Worm (Caenorhabditis elegans) whole organism, L4 larva: ENCODE data around the gene ZK899.5.
"Not testable (repeated sequence)": the region's sequence is repeated elsewhere in the genome, so short reads cannot be mapped to it uniquely, and the experiment has no call there.

Experiments
- F44E2.7 ChIP-seq: fragments of 200-800 bp; sonication (Bioruptor generic); IDR thresholded peaks from 2 replicates; pipeline ENCODE4 v2.1.2; 2022; ENCODE audit warnings: missing genetic modification characterization, missing compliant biosample characterization
- Y105C5A.15 ChIP-seq: fragments of 200-800 bp; sonication (Bioruptor generic); IDR thresholded peaks from 2 replicates; pipeline ENCODE4 v1.3.6; 2022; ENCODE audit warnings: missing genetic modification characterization, missing compliant biosample characterization
- Y5F2A.4 ChIP-seq: fragments of 200-800 bp; sonication (Bioruptor generic); optimal IDR thresholded peaks from 2 replicates; lab custom pipeline; 2018; ENCODE audit warnings: mild to moderate bottlenecking, missing genetic modification characterization, missing compliant biosample characterization
- aha-1 ChIP-seq: fragments of 150-350 bp; peaks from one replicate; lab custom pipeline; 2014; ENCODE audit warnings: missing biosample characterization, missing genetic modification characterization
- ceh-20 ChIP-seq: fragments of 200-800 bp; sonication (Bioruptor generic); IDR thresholded peaks from 2 replicates; pipeline ENCODE4 v1.3.6; 2022; ENCODE audit warnings: missing genetic modification reagents, missing genetic modification characterization, missing compliant biosample characterization
- egl-43 ChIP-seq: fragments of 200-800 bp; sonication (Bioruptor generic); IDR thresholded peaks from 2 replicates; pipeline ENCODE4 v1.3.6; 2022; ENCODE audit warnings: missing genetic modification reagents, missing genetic modification characterization, missing compliant biosample characterization
- fos-1 ChIP-seq: fragments of 150-350 bp; optimal IDR thresholded peaks from 2 replicates; lab custom pipeline; 2014; ENCODE audit warnings: missing biosample characterization, missing genetic modification characterization
- hlh-30 ChIP-seq: sonication (generic microtip); optimal IDR thresholded peaks from 2 replicates; lab custom pipeline; 2017; ENCODE audit warnings: antibody characterized with exemption, mild to moderate bottlenecking, missing genetic modification characterization, missing compliant biosample characterization; ENCODE audit not compliant: insufficient read depth
- hmg-1.1 ChIP-seq: fragments of 200-800 bp; sonication (Bioruptor generic); IDR thresholded peaks from 2 replicates; pipeline ENCODE4 v1.3.6; 2022; ENCODE audit warnings: missing genetic modification reagents, missing genetic modification characterization, missing compliant biosample characterization
- madf-9 ChIP-seq: fragments of 200-800 bp; sonication (Bioruptor generic); conservative IDR thresholded peaks from 2 replicates; pipeline ENCODE4 v1.3.6; 2022; ENCODE audit warnings: missing genetic modification reagents, missing genetic modification characterization, missing compliant biosample characterization
- mes-2 ChIP-seq: sonication (generic microtip); optimal IDR thresholded peaks from 2 replicates; lab custom pipeline; 2016; ENCODE audit warnings: missing genotype, mild to moderate bottlenecking, missing genetic modification characterization, missing compliant biosample characterization; ENCODE audit not compliant: poor library complexity, severe bottlenecking
- mxl-2 ChIP-seq: fragments of 200-800 bp; sonication (Bioruptor generic); conservative IDR thresholded peaks from 2 replicates; pipeline ENCODE4 v1.3.6; 2022; ENCODE audit warnings: missing genetic modification reagents, missing genetic modification characterization, missing compliant biosample characterization
- mxl-3 ChIP-seq: fragments of 200-800 bp; sonication (Bioruptor generic); optimal IDR thresholded peaks from 2 replicates; lab custom pipeline; 2018; ENCODE audit warnings: mild to moderate bottlenecking, missing genetic modification characterization, missing compliant biosample characterization
- nhr-111 ChIP-seq: fragments of 200-800 bp; sonication (Bioruptor generic); optimal IDR thresholded peaks from 2 replicates; lab custom pipeline; 2018; ENCODE audit warnings: mild to moderate bottlenecking, missing genetic modification characterization, missing compliant biosample characterization
- nhr-25 ChIP-seq: sonication (generic microtip); optimal IDR thresholded peaks from 2 replicates; lab custom pipeline; 2017; ENCODE audit warnings: missing genetic modification characterization, mild to moderate bottlenecking, missing compliant biosample characterization, antibody characterized with exemption, moderate library complexity, borderline replicate concordance; ENCODE audit not compliant: insufficient read depth
- nhr-28 ChIP-seq: fragments of 150-350 bp; optimal IDR thresholded peaks from 2 replicates; lab custom pipeline; 2014; ENCODE audit warnings: missing biosample characterization, missing genetic modification characterization
- nhr-48 ChIP-seq: sonication (generic microtip); optimal IDR thresholded peaks from 2 replicates; lab custom pipeline; 2016; ENCODE audit warnings: mild to moderate bottlenecking, missing genetic modification characterization, missing compliant biosample characterization
- nhr-77 ChIP-seq: fragments of 150-350 bp; optimal IDR thresholded peaks from 2 replicates; lab custom pipeline; 2014; ENCODE audit warnings: missing biosample characterization, missing genetic modification characterization
- saeg-2 ChIP-seq: fragments of 200-800 bp; sonication (Bioruptor generic); IDR thresholded peaks from 2 replicates; pipeline ENCODE4 v1.3.6; 2022; ENCODE audit warnings: missing genetic modification reagents, missing genetic modification characterization, missing compliant biosample characterization
- set-16 ChIP-seq: fragments of 200-800 bp; sonication (Bioruptor generic); IDR thresholded peaks from 2 replicates; pipeline ENCODE4 v1.3.6; 2022; ENCODE audit warnings: missing genetic modification reagents, missing genetic modification characterization, missing compliant biosample characterization
- tag-97 ChIP-seq: fragments of 200-800 bp; sonication (Bioruptor generic); IDR thresholded peaks from 2 replicates; pipeline ENCODE4 v1.3.6; 2022; ENCODE audit warnings: missing genetic modification characterization, missing compliant biosample characterization
- unc-62 ChIP-seq, 3 experiments: fragments of 150-350 bp in 1 of 3; sonication (generic microtip); optimal IDR thresholded peaks in 2 of 3; peaks in 1 of 3; 1 replicate in 1 of 3; 2 replicates in 2 of 3; lab custom pipeline; 2014 to 2017; ENCODE audit warnings: missing biosample characterization in 3 of 3, missing genetic modification characterization in 3 of 3, missing genetic modification reagents in 3 of 3, missing genotype in 1 of 3
- vab-7 ChIP-seq: fragments of 200-800 bp; sonication (Bioruptor generic); IDR thresholded peaks from 2 replicates; pipeline ENCODE4 v1.3.6; 2022; ENCODE audit warnings: missing genetic modification reagents, missing genetic modification characterization, missing compliant biosample characterization
- zip-11 ChIP-seq: fragments of 200-800 bp; sonication (Bioruptor generic); IDR thresholded peaks from 2 replicates; pipeline ENCODE4 v1.3.6; 2022; ENCODE audit warnings: missing genetic modification characterization, missing compliant biosample characterization
- zip-2 ChIP-seq: fragments of 150-350 bp; optimal IDR thresholded peaks from 2 replicates; lab custom pipeline; 2014; ENCODE audit warnings: missing biosample characterization, missing genetic modification characterization

ZK899.5 gene

ce11 chrX:9460834-9461233 is at the start of gene ZK899.5:
Gene ZK899.5, minus strand, starts transcription at chrX:9460934.
- TF ChIP-seq hlh-30, fos-1, zip-2 (tag; lab: Kevin White, UChicago): not testable (repeated sequence)

DNA sequence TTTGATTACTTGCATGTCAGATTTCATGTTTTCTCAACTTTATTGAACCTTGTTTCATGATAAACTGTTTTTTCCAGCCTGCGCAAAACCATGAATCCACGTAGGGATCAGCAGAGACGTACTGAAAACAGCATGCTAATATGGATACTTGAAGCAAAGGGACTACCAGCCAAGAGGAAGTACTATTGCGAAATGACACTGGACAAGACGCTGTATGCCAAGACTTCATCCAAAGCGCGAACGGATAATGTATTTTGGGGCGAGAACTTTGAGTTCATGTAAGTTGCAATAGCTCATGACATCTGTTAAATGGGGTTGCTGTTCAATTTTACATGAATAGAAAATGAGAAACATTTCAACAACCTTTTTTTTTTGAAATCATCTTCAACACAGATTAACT is 49.7 kb upstream of the ZK899.5 start:
- TF ChIP-seq mes-2 (tag; lab: Kevin White, UChicago) (no peak), unc-62 (GFP tag; optimal IDR thresholded peaks at IDR 0.05 in 1 of 2; lab: Kevin White, UChicago) (peak in 1 of 2 experiments; percentile 72), unc-62 (tag; optimal IDR thresholded peaks at IDR 0.05; lab: Kevin White, UChicago) (no peak), madf-9 (GFP tag; lab: Robert Waterston, UW) (no peak)

- TF ChIP-seq vab-7 (GFP tag; lab: Robert Waterston, UW), result no peak
- TF ChIP-seq F44E2.7 (GFP tag; lab: Robert Waterston, UW), result no peak
- no peak for TF ChIP-seq nhr-48 (tag; lab: Kevin White, UChicago)
- TF ChIP-seq nhr-77, result no peak
- TF ChIP-seq nhr-28 (tag; lab: Kevin White, UChicago), result no peak
- no peak for TF ChIP-seq tag-97
- no peak for TF ChIP-seq zip-2 (tag; lab: Kevin White, UChicago)
- TF ChIP-seq fos-1 (tag; lab: Kevin White, UChicago), result no peak
Measured at ce11 chrX:9509922-9510321, 49.2 kb upstream of the ZK899.5 start.

DNA sequence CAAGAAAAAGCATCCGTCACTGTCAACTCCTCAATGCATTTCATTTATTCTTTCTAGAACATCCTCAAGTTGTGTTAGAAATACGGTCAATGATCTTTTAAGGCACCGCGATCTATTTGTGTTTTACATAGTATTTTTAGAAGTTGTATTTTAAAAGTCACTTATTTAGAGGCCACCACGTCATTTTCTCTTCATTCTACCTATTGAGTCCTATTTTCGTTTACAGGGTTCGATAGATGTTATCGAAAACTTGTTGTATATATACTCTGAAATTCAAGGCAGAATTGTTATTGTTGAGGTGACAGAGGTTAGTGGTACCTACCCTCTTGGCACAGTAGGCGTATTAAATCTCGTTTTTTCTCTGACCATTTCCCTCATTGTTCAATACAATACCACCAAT is 48.8 kb upstream of the ZK899.5 start:
- peak in 1 of 2 experiments; percentile 69 for TF ChIP-seq unc-62 (GFP tag; optimal IDR thresholded peaks at IDR 0.05 in 1 of 2; lab: Kevin White, UChicago)
- TF ChIP-seq unc-62 (tag; optimal IDR thresholded peaks at IDR 0.05; lab: Kevin White, UChicago), result no peak
- no peak for TF ChIP-seq hmg-1.1 (GFP tag; lab: Robert Waterston, UW)
- TF ChIP-seq mxl-3 (GFP tag; lab: Kevin White, UChicago), result no peak
- TF ChIP-seq nhr-111 (GFP tag; lab: Kevin White, UChicago), result no peak
- TF ChIP-seq Y105C5A.15 (GFP tag; lab: Robert Waterston, UW), result no peak
- TF ChIP-seq mes-2 (tag; lab: Kevin White, UChicago), result no peak
- no peak for TF ChIP-seq zip-11

- TF ChIP-seq nhr-28 (tag; lab: Kevin White, UChicago) (peak; percentile 13), aha-1 (tag; lab: Kevin White, UChicago) (peak; percentile 74), ceh-20 (no peak), set-16 (GFP tag; lab: Robert Waterston, UW) (no peak), egl-43 (GFP tag; lab: Robert Waterston, UW) (no peak), saeg-2 (GFP tag; lab: Robert Waterston, UW) (no peak)
Measured at ce11 chrX:9508426-9509010, 47.8 kb upstream of the ZK899.5 start.

DNA sequence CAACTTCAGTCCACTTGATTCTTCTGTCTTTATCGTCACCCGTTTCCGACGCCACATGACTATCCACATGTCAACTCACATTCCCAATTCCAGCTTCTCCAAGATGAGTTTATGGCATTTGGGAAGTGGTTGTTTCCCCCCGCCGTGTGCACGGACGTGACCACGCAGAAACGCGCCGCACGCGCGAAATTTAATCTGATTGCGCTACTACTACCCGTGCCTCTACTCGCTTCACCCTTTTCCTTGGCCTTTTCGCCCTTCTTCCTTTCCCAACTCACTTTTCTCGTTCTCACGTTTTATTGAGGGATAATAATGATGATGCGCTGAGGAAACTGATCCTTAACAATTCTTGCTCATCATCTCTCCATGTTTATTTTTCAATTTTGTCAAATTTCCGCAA is 45.6 kb upstream of the ZK899.5 start:
- TF ChIP-seq mes-2 (tag; lab: Kevin White, UChicago), result no peak
- peak; percentile 48 for TF ChIP-seq hlh-30 (tag; lab: Kevin White, UChicago)
- no peak for TF ChIP-seq nhr-25 (tag; lab: Kevin White, UChicago)

- TF ChIP-seq nhr-25 (tag; lab: Kevin White, UChicago) (no peak), mes-2 (tag; lab: Kevin White, UChicago) (peak; percentile 24), Y5F2A.4 (no peak), mxl-2 (no peak), unc-62 (GFP tag; optimal IDR thresholded peaks at IDR 0.05 in 1 of 2; lab: Kevin White, UChicago) (peak in 1 of 2 experiments; percentile 92), unc-62 (tag; optimal IDR thresholded peaks at IDR 0.05; lab: Kevin White, UChicago) (no peak)
Measured at ce11 chrX:9504911-9505397, 44.2 kb upstream of the ZK899.5 start.
